Fruit fly (Drosophila melanogaster) Kc167 (cell line): ENCODE data around the gene CG31835.
"Not testable (repeated sequence)": the region's sequence is repeated elsewhere in the genome, so short reads cannot be mapped to it uniquely, and the experiment has no call there.

ENCODE experiments used
- Myc ChIP-seq: fragments of >200 bp; optimal IDR thresholded peaks from 2 replicates; lab custom pipeline; 2017; ENCODE audit warnings: missing external identifiers
- h ChIP-seq: fragments of >200 bp; optimal IDR thresholded peaks from 3 replicates; lab custom pipeline; 2018; ENCODE audit warnings: missing external identifiers
- insv ChIP-seq: fragments of >200 bp; optimal IDR thresholded peaks from 3 replicates; lab custom pipeline; 2018; ENCODE audit warnings: missing external identifiers
- psq ChIP-seq: fragments of >200 bp; optimal IDR thresholded peaks from 2 replicates; lab custom pipeline; 2017; ENCODE audit warnings: missing external identifiers
- ttk ChIP-seq: sonication (Bioruptor generic); optimal IDR thresholded peaks from 2 replicates; lab custom pipeline; 2017; ENCODE audit warnings: missing external identifiers

dm6 chr2L:14742893-14743292, 7.2 kb downstream of the CG31835 start, which contains the start of gene CG34166:
- TF ChIP-seq insv, Myc, h, ttk, psq (lab: Kevin White, UChicago): not testable (repeated sequence)
